Fruit fly (Drosophila melanogaster): ENCODE data around the gene Pih1D1.

Pih1D1 gene

DNA sequence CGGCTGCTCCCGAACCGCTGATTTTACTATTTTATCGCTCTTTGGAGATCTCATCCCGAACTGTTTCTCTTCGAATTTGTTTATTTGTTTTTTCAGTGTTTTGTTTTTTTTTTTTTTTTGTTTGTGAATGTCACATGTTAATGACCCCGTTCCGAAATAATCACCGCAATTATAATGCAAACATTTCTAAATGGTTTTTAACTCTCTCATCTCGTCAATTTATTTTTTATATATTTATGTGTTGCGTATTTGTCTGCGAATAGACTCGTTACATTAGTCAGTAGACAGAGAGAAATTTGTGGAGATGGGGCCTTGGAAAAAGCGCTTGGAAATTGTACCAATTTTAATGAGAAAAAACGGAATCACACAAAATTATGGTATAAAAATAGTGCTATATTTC is 52.0 kb downstream of the Pih1D1 start, which contains the start of gene Nepl7:
Nepl7 (minus strand) TSS at position 101 of the 400 bp plus-strand sequence.
- TF ChIP-seq CG14711 (tag; optimal IDR thresholded peaks at IDR 0.05) (no peak), CG12768 (GFP tag; optimal IDR thresholded peaks at IDR 0.05) (no peak), tj (GFP tag; optimal IDR thresholded peaks at IDR 0.05) (no peak), bab1 (GFP tag; optimal IDR thresholded peaks at IDR 0.05) (no peak), ovo (GFP tag; optimal IDR thresholded peaks at IDR 0.05) (no peak), CG33017 (tag; optimal IDR thresholded peaks at IDR 0.05) (no peak), CG7101 (tag; optimal IDR thresholded peaks at IDR 0.05) (no peak), cnc (optimal IDR thresholded peaks at IDR 0.05) (no peak), Mnt (GFP tag; optimal IDR thresholded peaks at IDR 0.05) (no peak), CG11617 (GFP tag; optimal IDR thresholded peaks at IDR 0.05) (no peak), Crg-1 (GFP tag; optimal IDR thresholded peaks at IDR 0.05) (no peak), CG1620 (GFP tag; optimal IDR thresholded peaks at IDR 0.05) (no peak), cic (GFP tag; optimal IDR thresholded peaks at IDR 0.05) (no peak), CG5204 (GFP tag; optimal IDR thresholded peaks at IDR 0.05) (no peak), pad (GFP tag; optimal IDR thresholded peaks at IDR 0.05) (no peak), Hr96 (GFP tag; optimal IDR thresholded peaks at IDR 0.05) (no peak)

DNA sequence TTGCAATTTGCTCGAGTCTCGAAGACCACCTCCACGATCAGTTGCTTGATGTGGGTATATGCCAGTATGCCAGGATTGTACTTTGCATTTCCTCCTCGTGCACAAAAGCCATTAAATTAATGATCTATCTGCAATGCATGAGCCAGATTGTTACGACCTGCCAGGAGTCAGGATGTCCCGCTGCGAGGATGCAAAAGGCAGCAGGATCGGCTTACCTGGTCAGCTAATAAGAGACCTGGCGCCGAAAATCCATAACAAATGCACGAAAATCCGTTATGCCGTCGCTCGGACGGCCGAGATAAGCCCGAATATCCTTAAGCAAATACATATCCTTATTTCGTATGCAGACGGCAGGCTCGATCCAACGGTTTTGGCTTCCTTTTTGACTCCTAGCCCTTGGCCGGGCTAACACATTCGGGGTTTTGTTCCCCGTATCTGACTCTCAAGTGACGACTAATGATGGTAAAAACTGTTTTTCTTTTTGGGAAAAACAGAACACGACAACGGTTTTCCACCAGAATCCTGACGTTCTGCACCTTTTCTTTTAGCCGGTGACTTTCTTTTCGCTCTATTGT is 55.6 kb downstream of the Pih1D1 start:
- TF ChIP-seq CG7045 (GFP tag; optimal IDR thresholded peaks at IDR 0.05) (no peak), CG1620 (GFP tag; optimal IDR thresholded peaks at IDR 0.05) (no peak), CG12768 (GFP tag; optimal IDR thresholded peaks at IDR 0.05) (no peak), CG14711 (tag; optimal IDR thresholded peaks at IDR 0.05) (no peak), cic (GFP tag; optimal IDR thresholded peaks at IDR 0.05) (no peak), Crg-1 (GFP tag; optimal IDR thresholded peaks at IDR 0.05) (no peak), CG5204 (GFP tag; optimal IDR thresholded peaks at IDR 0.05) (no peak), bab1 (GFP tag; optimal IDR thresholded peaks at IDR 0.05) (no peak), pad (GFP tag; optimal IDR thresholded peaks at IDR 0.05) (no peak)

Data from whole organism, adult.